Worm (Caenorhabditis elegans): Measurements from ENCODE around the gene nstp-1.

nstp-1 gene

ce11 chrIV:8951953-8952567, 32.6 kb upstream of the nstp-1 start:
- peak; percentile 22 for TF ChIP-seq pha-4 (tag; optimal IDR thresholded peaks at IDR 0.05)
- TF ChIP-seq nhr-28 (tag; optimal IDR thresholded peaks at IDR 0.05): no peak
- peak; percentile 45 for TF ChIP-seq elt-2 (tag; optimal IDR thresholded peaks at IDR 0.05)
- no peak for TF ChIP-seq zag-1 (tag; optimal IDR thresholded peaks at IDR 0.05)

- TF ChIP-seq nhr-25 (tag; optimal IDR thresholded peaks at IDR 0.05): peak; percentile 19
- peak; percentile 16 for TF ChIP-seq mdl-1 (tag; optimal IDR thresholded peaks at IDR 0.05)
- no peak for TF ChIP-seq lin-39 (tag; optimal IDR thresholded peaks at IDR 0.05)
- no peak for TF ChIP-seq nhr-76 (tag; optimal IDR thresholded peaks at IDR 0.05)
- no peak for TF ChIP-seq ZK546.5 (tag; optimal IDR thresholded peaks at IDR 0.05)
- no peak for TF ChIP-seq egl-5 (tag; optimal IDR thresholded peaks at IDR 0.05)
These were observed 30.5 kb upstream of the nstp-1 start for ce11 chrIV:8954126-8954525.

ce11 chrIV:8956189-8956588, 28.5 kb upstream of the nstp-1 start, which contains the start of gene tpra-1:
Gene tpra-1 (plus strand): TSS chrIV:8956489.
- TF ChIP-seq ZK546.5 (tag; optimal IDR thresholded peaks at IDR 0.05) (no peak), aly-2 (tag; optimal IDR thresholded peaks at IDR 0.05) (no peak), unc-39 (tag; optimal IDR thresholded peaks at IDR 0.05) (no peak), lin-39 (tag; optimal IDR thresholded peaks at IDR 0.05) (no peak), nhr-12 (tag; optimal IDR thresholded peaks at IDR 0.05) (no peak), ztf-4 (tag; optimal IDR thresholded peaks at IDR 0.05) (no peak), nfya-1 (tag; optimal IDR thresholded peaks at IDR 0.05; ENCODE audit: insufficient read depth) (no peak), eor-1 (tag; optimal IDR thresholded peaks at IDR 0.05) (no peak), ceh-16 (tag; optimal IDR thresholded peaks at IDR 0.05) (no peak), nhr-25 (tag; optimal IDR thresholded peaks at IDR 0.05) (no peak), nhr-11 (tag; optimal IDR thresholded peaks at IDR 0.05) (no peak), daf-12 (tag; optimal IDR thresholded peaks at IDR 0.05) (no peak)

- no peak for TF ChIP-seq nhr-76 (tag; optimal IDR thresholded peaks at IDR 0.05)
These were observed 18.8 kb upstream of the nstp-1 start, which contains the start of gene C53B4.2 for ce11 chrIV:8965883-8966282. Gene C53B4.2 (plus strand): TSS chrIV:8966183.

- TF ChIP-seq ztf-11 (tag; optimal IDR thresholded peaks at IDR 0.05): no peak
- no peak for TF ChIP-seq unc-39 (tag; optimal IDR thresholded peaks at IDR 0.05)
- no peak for TF ChIP-seq mml-1 (tag; optimal IDR thresholded peaks at IDR 0.05)
- TF ChIP-seq unc-62 (GFP tag; optimal IDR thresholded peaks at IDR 0.05): no peak
- no peak for TF ChIP-seq elt-2 (tag; optimal IDR thresholded peaks at IDR 0.05)
- TF ChIP-seq fos-1 (tag; optimal IDR thresholded peaks at IDR 0.05): no peak
- TF ChIP-seq ZK546.5 (tag; optimal IDR thresholded peaks at IDR 0.05): no peak
- TF ChIP-seq ceh-9 (tag; optimal IDR thresholded peaks at IDR 0.05): no peak
- no peak for TF ChIP-seq pha-4 (tag; optimal IDR thresholded peaks at IDR 0.05)
- TF ChIP-seq pqm-1 (tag; optimal IDR thresholded peaks at IDR 0.05): no peak
- no peak for TF ChIP-seq hmg-11 (tag; optimal IDR thresholded peaks at IDR 0.05)
- TF ChIP-seq nhr-237 (tag; optimal IDR thresholded peaks at IDR 0.05): no peak
These were observed 16.7 kb upstream of the nstp-1 start, which contains the start of gene suex-2 for ce11 chrIV:8967990-8968389. Gene suex-2 (plus strand): TSS chrIV:8968290.

ce11 chrIV:8973249-8973958, 11.3 kb upstream of the nstp-1 start, which contains the start of gene C53B4.3:
Gene C53B4.3 (minus strand): TSS chrIV:8973712.
- TF ChIP-seq eor-1 (tag; optimal IDR thresholded peaks at IDR 0.05) (peak in 1 of 2 experiments; percentile 27), elt-1 (tag; optimal IDR thresholded peaks at IDR 0.05) (no peak), ama-1 (optimal IDR thresholded peaks at IDR 0.05) (no peak), nhr-25 (tag; optimal IDR thresholded peaks at IDR 0.05) (peak; percentile 52), nhr-43 (tag; optimal IDR thresholded peaks at IDR 0.05; ENCODE audit: poor library complexity, severe bottlenecking) (peak; percentile 92), snpc-4 (tag; optimal IDR thresholded peaks at IDR 0.05) (peak; percentile 74), nhr-76 (tag; optimal IDR thresholded peaks at IDR 0.05) (no peak), lin-15B (tag; optimal IDR thresholded peaks at IDR 0.05) (peak; percentile 71), lsy-12 (tag; optimal IDR thresholded peaks at IDR 0.05) (peak; percentile 63), pha-4 (tag; optimal IDR thresholded peaks at IDR 0.05) (peak; percentile 72), hmg-11 (tag; optimal IDR thresholded peaks at IDR 0.05) (peak; percentile 32), nfya-1 (tag; optimal IDR thresholded peaks at IDR 0.05; ENCODE audit: insufficient read depth) (peak; percentile 39), tbx-2 (tag; optimal IDR thresholded peaks at IDR 0.05) (peak; percentile 24), elt-2 (tag; optimal IDR thresholded peaks at IDR 0.05) (peak; percentile 55), nhr-23 (tag; optimal IDR thresholded peaks at IDR 0.05) (peak; percentile 60)
